Fruit fly (Drosophila melanogaster): ENCODE measurements around the gene COX5A.

DNA sequence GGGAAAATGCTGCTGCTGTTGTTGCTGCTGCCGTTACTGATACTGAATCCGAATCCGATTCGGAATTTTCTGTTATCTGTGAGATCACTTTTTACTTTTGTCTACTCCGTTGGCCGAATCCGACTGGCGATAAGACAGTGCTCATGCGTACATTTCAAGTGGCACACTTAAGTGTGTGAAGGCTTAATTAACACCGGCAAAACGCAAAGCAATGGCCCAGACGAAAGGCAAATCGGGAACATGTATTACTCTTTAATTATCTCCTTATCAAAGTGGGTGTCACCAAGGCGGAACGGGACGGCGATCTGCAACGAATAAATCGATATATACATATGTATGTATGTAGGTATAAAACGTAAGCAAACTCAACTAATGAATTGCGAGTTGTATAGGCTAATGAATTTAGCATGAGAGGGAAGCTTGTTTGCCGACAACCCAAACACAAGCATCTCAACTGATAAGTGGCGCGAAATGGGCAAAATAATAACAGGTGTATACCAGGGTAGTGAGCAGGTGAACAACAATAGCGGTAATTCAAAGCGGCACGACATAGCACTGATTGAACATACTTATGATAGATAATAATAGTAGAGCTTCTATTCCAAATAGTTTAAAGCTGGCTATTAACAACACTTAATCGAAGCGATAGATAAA, 8.2 kb upstream of the COX5A start:
- TF ChIP-seq Myc (optimal IDR thresholded peaks at IDR 0.05), result no peak
- no peak for TF ChIP-seq ttk (optimal IDR thresholded peaks at IDR 0.05)
- TF ChIP-seq h (optimal IDR thresholded peaks at IDR 0.05), result no peak
- no peak for TF ChIP-seq Sin3A (optimal IDR thresholded peaks at IDR 0.05)

Data from Kc167 (cell line).